Worm (Caenorhabditis elegans): Measurements from ENCODE around the gene W10C4.1.

DNA sequence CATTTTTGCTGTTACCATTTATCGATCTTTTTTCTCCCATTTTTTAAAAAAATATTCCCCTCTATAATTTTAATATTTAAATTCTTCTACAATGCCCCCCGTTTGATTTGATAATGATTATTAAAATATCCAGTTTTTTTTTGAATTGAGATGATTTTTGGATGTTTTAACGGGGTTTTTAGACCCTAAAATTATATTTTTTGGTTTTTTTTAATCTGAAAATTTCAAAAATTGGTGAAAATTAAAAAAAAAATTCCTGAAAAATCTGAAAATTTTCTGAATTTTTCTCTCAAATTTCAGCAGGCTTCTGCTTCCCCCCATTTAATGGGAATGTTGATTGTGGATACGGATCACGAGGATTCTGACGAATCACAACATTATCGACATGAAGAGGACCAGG, 47.3 kb upstream of the W10C4.1 start, which contains the start of gene Y50D7A.3:
- TF ChIP-seq him-1 (tag; optimal IDR thresholded peaks at IDR 0.05) (no peak), W03F9.2 (tag; optimal IDR thresholded peaks at IDR 0.05) (no peak), dao-5 (tag; optimal IDR thresholded peaks at IDR 0.05) (no peak)

Measured in whole organism, L4/young adult.